Fruit fly (Drosophila melanogaster): ENCODE results near the gene CG11279.

CG11279 gene

dm6 chr3L:13007946-13008462 lies 38.8 kb upstream of the CG11279 start:
- TF ChIP-seq Dfd (GFP tag; optimal IDR thresholded peaks at IDR 0.05) (no peak), Hnf4 (GFP tag; optimal IDR thresholded peaks at IDR 0.05) (no peak)

dm6 chr3L:13011511-13011910 lies 35.3 kb upstream of the CG11279 start, which contains the start of gene Cul6:
Gene Cul6 (minus strand): TSS chr3L:13011685.
- TF ChIP-seq fru (GFP tag; optimal IDR thresholded peaks at IDR 0.05), result peak; percentile 5
- TF ChIP-seq tai (GFP tag; optimal IDR thresholded peaks at IDR 0.05), result peak; percentile 53
- TF ChIP-seq Rel (GFP tag; optimal IDR thresholded peaks at IDR 0.05), result no peak
- peak; percentile 87 for TF ChIP-seq Rel (tag; optimal IDR thresholded peaks at IDR 0.05)
- TF ChIP-seq dmrt93B (GFP tag; optimal IDR thresholded peaks at IDR 0.05), result no peak
- TF ChIP-seq Hnf4 (GFP tag; optimal IDR thresholded peaks at IDR 0.05), result peak; percentile 18
- peak; percentile 6 for TF ChIP-seq brk (GFP tag; optimal IDR thresholded peaks at IDR 0.05)
- TF ChIP-seq br (GFP tag; optimal IDR thresholded peaks at IDR 0.05), result no peak
- TF ChIP-seq rgr (GFP tag; optimal IDR thresholded peaks at IDR 0.05), result peak; percentile 1
- TF ChIP-seq foxo (GFP tag; optimal IDR thresholded peaks at IDR 0.05), result peak in 1 of 2 experiments; percentile 26

- TF ChIP-seq sage (GFP tag; optimal IDR thresholded peaks at IDR 0.05), result no peak
- no peak for TF ChIP-seq Rel (GFP tag; optimal IDR thresholded peaks at IDR 0.05)
- TF ChIP-seq Rel (tag; optimal IDR thresholded peaks at IDR 0.05), result peak; percentile 90
Measured at dm6 chr3L:13014693-13015092, 32.1 kb upstream of the CG11279 start.

- TF ChIP-seq Rel (GFP tag; optimal IDR thresholded peaks at IDR 0.05) (no peak), Rel (tag; optimal IDR thresholded peaks at IDR 0.05) (no peak), CG32264 (GFP tag; optimal IDR thresholded peaks at IDR 0.05) (no peak), HLH106 (tag; optimal IDR thresholded peaks at IDR 0.05) (peak; percentile 27), Hr83 (GFP tag; optimal IDR thresholded peaks at IDR 0.05; ENCODE audit: poor library complexity, severe bottlenecking) (peak; percentile 35), h (GFP tag; optimal IDR thresholded peaks at IDR 0.05) (no peak), Jra (GFP tag; optimal IDR thresholded peaks at IDR 0.05) (peak; percentile 75), dl (GFP tag; optimal IDR thresholded peaks at IDR 0.05; ENCODE audit: insufficient read depth in 1 of 2, partially characterized antibody in 2 of 2) (no peak), rgr (GFP tag; optimal IDR thresholded peaks at IDR 0.05) (peak; percentile 56), brk (GFP tag; optimal IDR thresholded peaks at IDR 0.05) (peak; percentile 59), OdsH (GFP tag; optimal IDR thresholded peaks at IDR 0.05) (no peak), Vsx2 (GFP tag; optimal IDR thresholded peaks at IDR 0.05; ENCODE audit: partially characterized antibody) (no peak), sage (GFP tag; optimal IDR thresholded peaks at IDR 0.05) (no peak), sv (GFP tag; optimal IDR thresholded peaks at IDR 0.05) (no peak), tai (GFP tag; optimal IDR thresholded peaks at IDR 0.05) (peak; percentile 74), Dfd (GFP tag; optimal IDR thresholded peaks at IDR 0.05) (no peak), foxo (GFP tag; optimal IDR thresholded peaks at IDR 0.05) (no peak), dmrt93B (GFP tag; optimal IDR thresholded peaks at IDR 0.05) (no peak), lola (GFP tag; optimal IDR thresholded peaks at IDR 0.05) (no peak), CG9705 (GFP tag; optimal IDR thresholded peaks at IDR 0.05) (no peak), Hnf4 (GFP tag; optimal IDR thresholded peaks at IDR 0.05) (peak; percentile 61), ey (GFP tag; optimal IDR thresholded peaks at IDR 0.05) (peak; percentile 8), usp (GFP tag; optimal IDR thresholded peaks at IDR 0.05) (no peak), psq (GFP tag; optimal IDR thresholded peaks at IDR 0.05) (peak; percentile 33), GATAd (GFP tag; optimal IDR thresholded peaks at IDR 0.05) (peak; percentile 8), Abd-B (GFP tag; optimal IDR thresholded peaks at IDR 0.05) (no peak), pan (optimal IDR thresholded peaks at IDR 0.05) (no peak), Sp1 (GFP tag; optimal IDR thresholded peaks at IDR 0.05) (no peak), dsf (GFP tag; optimal IDR thresholded peaks at IDR 0.05; ENCODE audit: borderline replicate concordance) (no peak), Hr78 (GFP tag; optimal IDR thresholded peaks at IDR 0.05) (no peak), fru (GFP tag; optimal IDR thresholded peaks at IDR 0.05) (no peak), N (GFP tag; optimal IDR thresholded peaks at IDR 0.05) (no peak), jim (GFP tag; optimal IDR thresholded peaks at IDR 0.05) (no peak), Mio (GFP tag; optimal IDR thresholded peaks at IDR 0.05) (no peak), br (GFP tag; optimal IDR thresholded peaks at IDR 0.05) (no peak), Myc (optimal IDR thresholded peaks at IDR 0.05) (no peak), woc (GFP tag; optimal IDR thresholded peaks at IDR 0.05) (peak; percentile 19), CrebA (GFP tag; optimal IDR thresholded peaks at IDR 0.05; ENCODE audit: borderline replicate concordance) (no peak), Dif (GFP tag; optimal IDR thresholded peaks at IDR 0.05; ENCODE audit: partially characterized antibody) (no peak)
Measured at dm6 chr3L:13015195-13015822, 31.5 kb upstream of the CG11279 start, which contains the start of gene MICAL-like. Gene MICAL-like (minus strand): TSS chr3L:13015332.
